Worm (Caenorhabditis elegans) whole organism, young adult: ENCODE results near the gene mrpl-48.

Experiments used
- B0261.1 ChIP-seq: sonication (generic microtip); optimal IDR thresholded peaks from 2 replicates; lab custom pipeline; 2016; ENCODE audit warnings: mild to moderate bottlenecking, missing genetic modification characterization, moderate library complexity, missing compliant biosample characterization
- B0336.3 ChIP-seq: fragments of 200-800 bp; sonication (Bioruptor generic); IDR thresholded peaks from 2 replicates; pipeline ENCODE4 v1.3.6; 2022; ENCODE audit warnings: missing genetic modification characterization, missing compliant biosample characterization
- C17E4.6 ChIP-seq: fragments of 200-800 bp; sonication (Bioruptor generic); IDR thresholded peaks from 2 replicates; pipeline ENCODE4 v1.3.6; 2022; ENCODE audit warnings: missing genetic modification reagents, missing genetic modification characterization, missing compliant biosample characterization
- F52B5.7 ChIP-seq: sonication (generic microtip); optimal IDR thresholded peaks from 2 replicates; lab custom pipeline; 2016; ENCODE audit warnings: mild to moderate bottlenecking, missing genetic modification characterization, missing compliant biosample characterization
- F55B11.4 ChIP-seq: sonication (generic microtip); optimal IDR thresholded peaks from 2 replicates; lab custom pipeline; 2016; ENCODE audit warnings: missing compliant biosample characterization, missing genetic modification characterization, borderline replicate concordance; ENCODE audit not compliant: insufficient read depth
- T07F8.4 ChIP-seq: sonication (generic microtip); optimal IDR thresholded peaks from 2 replicates; lab custom pipeline; 2016; ENCODE audit warnings: mild to moderate bottlenecking, missing genetic modification characterization, moderate library complexity, missing compliant biosample characterization
- Y53F4B.3 ChIP-seq: fragments of 200-800 bp; sonication (Bioruptor generic); IDR thresholded peaks from 2 replicates; pipeline ENCODE4 v1.3.6; 2022; ENCODE audit warnings: missing genetic modification reagents, missing genetic modification characterization, missing compliant biosample characterization
- Y56A3A.18 ChIP-seq: fragments of 200-800 bp; sonication (Bioruptor generic); IDR thresholded peaks from 2 replicates; pipeline ENCODE4 v1.3.6; 2022; ENCODE audit warnings: missing genetic modification reagents, missing genetic modification characterization, missing compliant biosample characterization
- Y67H2A.10 ChIP-seq: fragments of 200-800 bp; sonication (Bioruptor generic); conservative IDR thresholded peaks from 2 replicates; pipeline ENCODE4 v1.3.6; 2022; ENCODE audit warnings: missing genetic modification reagents, missing genetic modification characterization, missing compliant biosample characterization
- Y79H2A.3 ChIP-seq: fragments of 200-800 bp; sonication (Bioruptor generic); conservative IDR thresholded peaks from 2 replicates; pipeline ENCODE4 v1.3.6; 2022; ENCODE audit warnings: missing genetic modification reagents, missing genetic modification characterization, missing compliant biosample characterization
- ama-1 ChIP-seq, 3 experiments: fragments of 150-350 bp in 1 of 3; sonication (generic microtip) in 2 of 3; optimal IDR thresholded peaks; 2 replicates each; lab custom pipeline; 2014 to 2018; ENCODE audit warnings: missing biosample characterization in 2 of 3, missing genetic modification characterization in 2 of 3, missing genetic modification reagents in 2 of 3
- athp-1 ChIP-seq: sonication (generic microtip); optimal IDR thresholded peaks from 2 replicates; lab custom pipeline; 2017; ENCODE audit warnings: mild to moderate bottlenecking, missing genetic modification characterization, missing compliant biosample characterization
- bed-1 ChIP-seq: fragments of 200-800 bp; sonication (Bioruptor generic); IDR thresholded peaks from 2 replicates; pipeline ENCODE4 v1.3.6; 2022; ENCODE audit warnings: missing genetic modification reagents, missing genetic modification characterization, missing compliant biosample characterization
- ccch-3 ChIP-seq: fragments of 200-800 bp; sonication (Bioruptor generic); optimal IDR thresholded peaks from 2 replicates; lab custom pipeline; 2018; ENCODE audit warnings: mild to moderate bottlenecking, missing genetic modification characterization, missing compliant biosample characterization
- cebp-1 ChIP-seq, 2 experiments: fragments of 200-800 bp in 1 of 2; sonication (Bioruptor generic) in 1 of 2; sonication (generic microtip) in 1 of 2; IDR thresholded peaks in 1 of 2; optimal IDR thresholded peaks in 1 of 2; 2 replicates each; pipeline versions ENCODE4 v1.3.6 to Lab custom; 2017 to 2022; ENCODE audit warnings: missing compliant biosample characterization in 2 of 2, missing genetic modification characterization in 2 of 2, mild to moderate bottlenecking in 1 of 2, missing genetic modification reagents in 1 of 2, moderate library complexity in 1 of 2
- cebp-2 ChIP-seq: fragments of 200-800 bp; sonication (Bioruptor generic); IDR thresholded peaks from 2 replicates; pipeline ENCODE4 v1.3.6; 2022; ENCODE audit warnings: missing genetic modification characterization, missing compliant biosample characterization
- ceh-27 ChIP-seq: fragments of 200-800 bp; sonication (Bioruptor generic); optimal IDR thresholded peaks from 2 replicates; lab custom pipeline; 2018; ENCODE audit warnings: mild to moderate bottlenecking, missing genetic modification characterization, moderate library complexity, missing compliant biosample characterization
- ceh-58 ChIP-seq: fragments of 200-800 bp; sonication (Bioruptor generic); IDR thresholded peaks from 2 replicates; pipeline ENCODE4 v1.3.6; 2022; ENCODE audit warnings: missing genetic modification characterization, missing compliant biosample characterization
- ceh-79 ChIP-seq: sonication (generic microtip); optimal IDR thresholded peaks from 2 replicates; lab custom pipeline; 2017; ENCODE audit warnings: mild to moderate bottlenecking, missing genetic modification characterization, missing compliant biosample characterization
- die-1 ChIP-seq: sonication (generic microtip); optimal IDR thresholded peaks from 2 replicates; lab custom pipeline; 2016; ENCODE audit warnings: missing genotype, mild to moderate bottlenecking, missing genetic modification characterization, missing compliant biosample characterization
- dox-1 ChIP-seq: fragments of 200-800 bp; sonication (Bioruptor generic); IDR thresholded peaks from 2 replicates; pipeline ENCODE4 v1.3.6; 2022; ENCODE audit warnings: missing genetic modification reagents, missing genetic modification characterization, missing compliant biosample characterization
- efl-1 ChIP-seq: fragments of 150-350 bp; optimal IDR thresholded peaks from 2 replicates; lab custom pipeline; 2014; ENCODE audit warnings: missing biosample characterization, missing genetic modification reagents, missing genetic modification characterization
- egl-18 ChIP-seq: fragments of 200-800 bp; sonication (Bioruptor generic); IDR thresholded peaks from 2 replicates; pipeline ENCODE4 v1.3.6; 2022; ENCODE audit warnings: missing genetic modification reagents, missing genetic modification characterization, missing compliant biosample characterization
- fkh-3 ChIP-seq: sonication (generic microtip); optimal IDR thresholded peaks from 2 replicates; lab custom pipeline; 2016; ENCODE audit warnings: mild to moderate bottlenecking, missing genetic modification characterization, missing compliant biosample characterization
- him-1 ChIP-seq: sonication (generic microtip); optimal IDR thresholded peaks from 2 replicates; lab custom pipeline; 2016; ENCODE audit warnings: missing genotype, missing genetic modification reagents, missing genetic modification characterization, missing compliant biosample characterization
- hmg-1.2 ChIP-seq: fragments of 200-800 bp; sonication (Bioruptor generic); IDR thresholded peaks from 2 replicates; pipeline ENCODE4 v1.3.6; 2022; ENCODE audit warnings: missing genetic modification reagents, missing genetic modification characterization, missing compliant biosample characterization
- let-526 ChIP-seq: fragments of 200-800 bp; sonication (Bioruptor generic); IDR thresholded peaks from 2 replicates; pipeline ENCODE4 v1.3.6; 2022; ENCODE audit warnings: missing genetic modification reagents, missing genetic modification characterization, missing compliant biosample characterization
- let-607 ChIP-seq, 2 experiments: fragments of 200-800 bp in 1 of 2; sonication (Bioruptor generic) in 1 of 2; sonication (generic microtip) in 1 of 2; optimal IDR thresholded peaks; 2 replicates each; lab custom pipeline; 2016 to 2018; ENCODE audit warnings: mild to moderate bottlenecking in 2 of 2, missing compliant biosample characterization in 2 of 2, missing genetic modification characterization in 2 of 2, moderate library complexity in 2 of 2, missing genotype in 1 of 2
- lin-26 ChIP-seq: fragments of 200-800 bp; sonication (Bioruptor generic); IDR thresholded peaks from 2 replicates; pipeline ENCODE4 v1.3.6; 2022; ENCODE audit warnings: missing genetic modification reagents, missing genetic modification characterization, missing compliant biosample characterization
- lin-40 ChIP-seq: sonication (generic microtip); optimal IDR thresholded peaks from 2 replicates; lab custom pipeline; 2016; ENCODE audit warnings: missing genetic modification characterization, mild to moderate bottlenecking, missing compliant biosample characterization, missing genotype, missing genetic modification reagents
- lin-54 ChIP-seq: fragments of 200-800 bp; sonication (Bioruptor generic); optimal IDR thresholded peaks from 2 replicates; lab custom pipeline; 2018; ENCODE audit warnings: mild to moderate bottlenecking, missing genetic modification characterization, missing compliant biosample characterization
- lsl-1 ChIP-seq: fragments of 200-800 bp; sonication (Bioruptor generic); optimal IDR thresholded peaks from 2 replicates; lab custom pipeline; 2018; ENCODE audit warnings: mild to moderate bottlenecking, missing genetic modification characterization, moderate library complexity, missing compliant biosample characterization
- madf-3 ChIP-seq: fragments of 200-800 bp; sonication (Bioruptor generic); IDR thresholded peaks from 2 replicates; pipeline ENCODE4 v1.3.6; 2022; ENCODE audit warnings: missing genetic modification reagents, missing genetic modification characterization, missing compliant biosample characterization
- madf-6 ChIP-seq: fragments of 200-800 bp; sonication (Bioruptor generic); IDR thresholded peaks from 2 replicates; pipeline ENCODE4 v1.3.6; 2022; ENCODE audit warnings: missing genetic modification reagents, missing genetic modification characterization, missing compliant biosample characterization
- mcd-1 ChIP-seq: fragments of 200-800 bp; sonication (Bioruptor generic); IDR thresholded peaks from 2 replicates; pipeline ENCODE4 v1.3.6; 2022; ENCODE audit warnings: missing genetic modification reagents, missing genetic modification characterization, missing compliant biosample characterization
- nfya-1 ChIP-seq: sonication (generic microtip); optimal IDR thresholded peaks from 2 replicates; lab custom pipeline; 2017; ENCODE audit warnings: antibody characterized with exemption, missing compliant biosample characterization, missing genetic modification characterization, borderline replicate concordance; ENCODE audit not compliant: insufficient read depth
- nhr-120 ChIP-seq: fragments of 200-800 bp; sonication (Bioruptor generic); IDR thresholded peaks from 2 replicates; pipeline ENCODE4 v1.3.6; 2022; ENCODE audit warnings: missing genetic modification characterization, missing compliant biosample characterization
- nhr-179 ChIP-seq: sonication (generic microtip); optimal IDR thresholded peaks from 2 replicates; lab custom pipeline; 2016; ENCODE audit warnings: mild to moderate bottlenecking, missing genetic modification characterization, missing compliant biosample characterization
- nhr-90 ChIP-seq: sonication (generic microtip); optimal IDR thresholded peaks from 2 replicates; lab custom pipeline; 2016; ENCODE audit warnings: missing genotype, mild to moderate bottlenecking, missing genetic modification characterization, missing compliant biosample characterization
- pbrm-1 ChIP-seq: fragments of 200-800 bp; sonication (Bioruptor generic); IDR thresholded peaks from 2 replicates; pipeline ENCODE4 v1.3.6; 2022; ENCODE audit warnings: missing genetic modification reagents, missing genetic modification characterization, missing compliant biosample characterization
- snpc-4 ChIP-seq, 5 experiments: fragments of 150-350 bp in 1 of 5; sonication (generic microtip) in 4 of 5; optimal IDR thresholded peaks; 2 replicates each; lab custom pipeline; 2014 to 2018; ENCODE audit warnings: missing genetic modification characterization in 5 of 5, missing biosample characterization in 3 of 5, antibody characterized with exemption in 2 of 5, mild to moderate bottlenecking in 2 of 5, missing compliant biosample characterization in 2 of 5, missing genotype in 2 of 5, moderate library complexity in 2 of 5, missing genetic modification reagents in 1 of 5
- sptf-2 ChIP-seq: fragments of 200-800 bp; sonication (Bioruptor generic); optimal IDR thresholded peaks from 2 replicates; lab custom pipeline; 2018; ENCODE audit warnings: mild to moderate bottlenecking, missing genetic modification characterization, missing compliant biosample characterization
- tbp1 ChIP-seq: fragments of 200-800 bp; sonication (Bioruptor generic); optimal IDR thresholded peaks from 2 replicates; lab custom pipeline; 2018; ENCODE audit warnings: mild to moderate bottlenecking, missing genetic modification characterization, missing compliant biosample characterization
- tlf-1 ChIP-seq: fragments of 200-800 bp; sonication (Bioruptor generic); optimal IDR thresholded peaks from 2 replicates; lab custom pipeline; 2018; ENCODE audit warnings: mild to moderate bottlenecking, missing genetic modification characterization, missing compliant biosample characterization
- unc-130 ChIP-seq: sonication (generic microtip); optimal IDR thresholded peaks from 2 replicates; lab custom pipeline; 2016; ENCODE audit warnings: missing genetic modification reagents, missing genetic modification characterization, missing compliant biosample characterization
- xnd-1 ChIP-seq: sonication (generic microtip); optimal IDR thresholded peaks from 2 replicates; lab custom pipeline; 2016; ENCODE audit warnings: missing genotype, missing genetic modification reagents, missing genetic modification characterization, missing compliant biosample characterization
- ztf-3 ChIP-seq: fragments of 200-800 bp; sonication (Bioruptor generic); optimal IDR thresholded peaks from 2 replicates; lab custom pipeline; 2018; ENCODE audit warnings: mild to moderate bottlenecking, missing genetic modification characterization, missing compliant biosample characterization

The mrpl-48 gene

ce11 chrV:5582860-5583259 is 10.6 kb upstream of the mrpl-48 start:
- TF ChIP-seq hmg-1.2 (0 out of 2 replicates have a peak, but pooled peaks have one; percentile 13), nhr-179 (tag; lab: Kevin White, UChicago) (no peak), lsl-1 (GFP tag; lab: Kevin White, UChicago) (peak; percentile 16), Y79H2A.3 (no peak), sptf-2 (no peak), dox-1 (no peak), ceh-27 (no peak), tlf-1 (GFP tag; lab: Kevin White, UChicago) (peak; percentile 18), lin-54 (GFP tag; lab: Kevin White, UChicago) (peak; percentile 22), C17E4.6 (GFP tag; lab: Robert Waterston, UW) (no peak), nhr-120 (GFP tag; lab: Robert Waterston, UW) (no peak), Y53F4B.3 (GFP tag; lab: Robert Waterston, UW) (no peak), snpc-4 (GFP tag; optimal IDR thresholded peaks at IDR 0.05; lab: Kevin White, UChicago) (no peak), snpc-4 (tag; optimal IDR thresholded peaks at IDR 0.05; lab: Kevin White, UChicago) (no peak), cebp-2 (GFP tag; lab: Robert Waterston, UW) (no peak), nhr-90 (tag; lab: Kevin White, UChicago) (no peak), T07F8.4 (tag; lab: Kevin White, UChicago) (no peak), madf-3 (GFP tag; lab: Robert Waterston, UW) (0 out of 2 replicates have a peak, but pooled peaks have one; percentile 73), ccch-3 (no peak), pbrm-1 (GFP tag; lab: Robert Waterston, UW) (peak; percentile 70), nfya-1 (tag; lab: Kevin White, UChicago) (no peak), ceh-79 (no peak), unc-130 (GFP tag; lab: Kevin White, UChicago) (no peak), Y67H2A.10 (GFP tag; lab: Robert Waterston, UW) (no peak), mcd-1 (no peak), athp-1 (tag; lab: Kevin White, UChicago) (peak; percentile 8), egl-18 (no peak), lin-26 (GFP tag; lab: Robert Waterston, UW) (peak; percentile 63; the same call in 1 of the 2 replicates), tbp1 (GFP tag; lab: Kevin White, UChicago) (peak; percentile 2), ztf-3 (GFP tag; lab: Kevin White, UChicago) (no peak), B0336.3 (GFP tag; lab: Robert Waterston, UW) (peak; percentile 75), efl-1 (GFP tag; lab: Kevin White, UChicago) (no peak), him-1 (tag; lab: Kevin White, UChicago) (no peak), ama-1 (optimal IDR thresholded peaks at IDR 0.05; lab: Kevin White, UChicago) (no peak), ama-1 (GFP tag; optimal IDR thresholded peaks at IDR 0.05; lab: Kevin White, UChicago) (no peak), xnd-1 (tag; lab: Kevin White, UChicago) (no peak), fkh-3 (tag; lab: Kevin White, UChicago) (no peak), cebp-1 (GFP tag; IDR thresholded peaks at IDR 0.05; lab: Robert Waterston, UW) (no peak), cebp-1 (tag; optimal IDR thresholded peaks at IDR 0.05; lab: Kevin White, UChicago) (peak; percentile 19), F52B5.7 (tag; lab: Kevin White, UChicago) (peak; percentile 26), Y56A3A.18 (GFP tag; lab: Robert Waterston, UW) (no peak), F55B11.4 (tag; lab: Kevin White, UChicago) (no peak), B0261.1 (tag; lab: Kevin White, UChicago) (no peak), bed-1 (GFP tag; lab: Robert Waterston, UW) (no peak), madf-6 (peak; percentile 56), die-1 (tag; lab: Kevin White, UChicago) (no peak), let-607 (tag; optimal IDR thresholded peaks at IDR 0.05; lab: Kevin White, UChicago) (no peak), let-526 (GFP tag; lab: Robert Waterston, UW) (no peak), ceh-58 (0 out of 2 replicates have a peak, but pooled peaks have one; percentile 82), lin-40 (tag; lab: Kevin White, UChicago) (no peak)
